Worm (Caenorhabditis elegans) whole organism, L3 larva: ENCODE data around the gene srlf-16.

ENCODE experiments used
- R02D3.7 ChIP-seq: fragments of 150-350 bp; optimal IDR thresholded peaks from 2 replicates; lab custom pipeline; 2014; ENCODE audit warnings: missing biosample characterization, missing genetic modification characterization
- hmg-11 ChIP-seq: sonication (generic microtip); optimal IDR thresholded peaks from 2 replicates; lab custom pipeline; 2016; ENCODE audit warnings: missing genetic modification characterization, missing compliant biosample characterization
- lin-39 ChIP-seq: fragments of 150-350 bp; optimal IDR thresholded peaks from 2 replicates; lab custom pipeline; 2018; ENCODE audit warnings: missing biosample characterization, missing genetic modification reagents, missing genetic modification characterization
- nhr-77 ChIP-seq: fragments of 150-350 bp; optimal IDR thresholded peaks from 2 replicates; lab custom pipeline; 2014; ENCODE audit warnings: missing biosample characterization, missing genetic modification characterization
- unc-62 ChIP-seq: fragments of 150-350 bp; sonication (generic microtip); optimal IDR thresholded peaks from 4 replicates; lab custom pipeline; 2014; ENCODE audit warnings: missing biosample characterization, missing genetic modification reagents, missing genetic modification characterization

- TF ChIP-seq R02D3.7 (no peak), lin-39 (no peak), nhr-77 (tag; lab: Kevin White, UChicago) (no peak), hmg-11 (tag; lab: Kevin White, UChicago) (no peak), unc-62 (GFP tag; lab: Kevin White, UChicago) (no peak)
These were observed 10.0 kb downstream of the srlf-16 start for ce11 chrV:8114542-8114941.
